Fruit fly (Drosophila melanogaster) whole organism: ENCODE data around the gene PolI.

Source experiments
- CG8478 ChIP-seq: fragments of >200 bp; optimal IDR thresholded peaks from 2 replicates; lab custom pipeline; 2018; ENCODE audit warnings: inconsistent platforms
- Dll ChIP-seq: fragments of >200 bp; optimal IDR thresholded peaks from 2 replicates; lab custom pipeline; 2017
- EcR ChIP-seq, 2 experiments: fragments of >200 bp; optimal IDR thresholded peaks; 2 replicates each; lab custom pipeline; 2017; ENCODE audit warnings: missing biosample characterization in 2 of 2, missing genetic modification characterization in 2 of 2, missing genetic modification reagents in 2 of 2
- pan ChIP-seq: fragments of >200 bp; optimal IDR thresholded peaks from 2 replicates; lab custom pipeline; 2017
- usp ChIP-seq: fragments of >200 bp; optimal IDR thresholded peaks from 2 replicates; lab custom pipeline; 2017; ENCODE audit warnings: missing biosample characterization, missing genetic modification characterization, mixed read lengths

- no peak for TF ChIP-seq pan (lab: Kevin White, UChicago)
- TF ChIP-seq EcR (GFP tag; optimal IDR thresholded peaks at IDR 0.05; lab: Kevin White, UChicago), result no peak
- no peak for TF ChIP-seq usp (GFP tag; lab: Kevin White, UChicago)
- no peak for TF ChIP-seq Dll (lab: Kevin White, UChicago)
- no peak for TF ChIP-seq CG8478 (lab: Kevin White, UChicago)
Measured at dm6 chr3R:8212594-8212993, 20.7 kb upstream of the PolI start.
